Fruit fly (Drosophila melanogaster) whole organism: ENCODE data around the gene CAH1.

ENCODE experiments used
- CG8478 ChIP-seq: fragments of >200 bp; optimal IDR thresholded peaks from 2 replicates; lab custom pipeline; 2018; ENCODE audit warnings: inconsistent platforms
- Dll ChIP-seq: fragments of >200 bp; optimal IDR thresholded peaks from 2 replicates; lab custom pipeline; 2017
- EcR ChIP-seq, 2 experiments: fragments of >200 bp; optimal IDR thresholded peaks; 2 replicates each; lab custom pipeline; 2017; ENCODE audit warnings: missing biosample characterization in 2 of 2, missing genetic modification characterization in 2 of 2, missing genetic modification reagents in 2 of 2
- pan ChIP-seq: fragments of >200 bp; optimal IDR thresholded peaks from 2 replicates; lab custom pipeline; 2017
- psq ChIP-seq: fragments of >200 bp; optimal IDR thresholded peaks from 2 replicates; lab custom pipeline; 2017
- usp ChIP-seq: fragments of >200 bp; optimal IDR thresholded peaks from 2 replicates; lab custom pipeline; 2017; ENCODE audit warnings: missing biosample characterization, missing genetic modification characterization, mixed read lengths

Gene CAH1

dm6 chr2L:13841508-13841907 is 38.1 kb downstream of the CAH1 start, which contains the start of gene CG33307:
Gene CG33307 (minus strand): TSS chr2L:13841520.
- TF ChIP-seq psq (lab: Kevin White, UChicago) = no peak
- no peak for TF ChIP-seq EcR (GFP tag; optimal IDR thresholded peaks at IDR 0.05; lab: Kevin White, UChicago)
- no peak for TF ChIP-seq Dll (lab: Kevin White, UChicago)
- TF ChIP-seq pan (lab: Kevin White, UChicago) = no peak
- no peak for TF ChIP-seq CG8478 (lab: Kevin White, UChicago)
- TF ChIP-seq usp (GFP tag; lab: Kevin White, UChicago) = no peak

- TF ChIP-seq psq (lab: Kevin White, UChicago) (no peak), Dll (lab: Kevin White, UChicago) (no peak), pan (lab: Kevin White, UChicago) (no peak), EcR (GFP tag; optimal IDR thresholded peaks at IDR 0.05; lab: Kevin White, UChicago) (no peak), usp (GFP tag; lab: Kevin White, UChicago) (no peak), CG8478 (lab: Kevin White, UChicago) (no peak)
Measured at dm6 chr2L:13842078-13842477, 38.7 kb downstream of the CAH1 start.

- TF ChIP-seq psq (lab: Kevin White, UChicago) = no peak
- no peak for TF ChIP-seq EcR (GFP tag; optimal IDR thresholded peaks at IDR 0.05; lab: Kevin White, UChicago)
- no peak for TF ChIP-seq Dll (lab: Kevin White, UChicago)
- no peak for TF ChIP-seq CG8478 (lab: Kevin White, UChicago)
- no peak for TF ChIP-seq usp (GFP tag; lab: Kevin White, UChicago)
- no peak for TF ChIP-seq pan (lab: Kevin White, UChicago)
Measured at dm6 chr2L:13842572-13842971, 39.1 kb downstream of the CAH1 start.

- TF ChIP-seq EcR (GFP tag; optimal IDR thresholded peaks at IDR 0.05; lab: Kevin White, UChicago) (no peak), pan (lab: Kevin White, UChicago) (no peak), CG8478 (lab: Kevin White, UChicago) (no peak), Dll (lab: Kevin White, UChicago) (no peak), psq (lab: Kevin White, UChicago) (no peak), usp (GFP tag; lab: Kevin White, UChicago) (no peak)
Measured at dm6 chr2L:13843692-13844284, 40.4 kb downstream of the CAH1 start, which contains the start of gene CG33306. Gene CG33306 (minus strand): TSS chr2L:13843742.

- TF ChIP-seq CG8478 (lab: Kevin White, UChicago) (no peak), EcR (GFP tag; optimal IDR thresholded peaks at IDR 0.05; lab: Kevin White, UChicago) (no peak), pan (lab: Kevin White, UChicago) (no peak), usp (GFP tag; lab: Kevin White, UChicago) (no peak), Dll (lab: Kevin White, UChicago) (no peak), psq (lab: Kevin White, UChicago) (no peak)
Measured at dm6 chr2L:13845178-13845577, 41.8 kb downstream of the CAH1 start, which contains the start of gene CG8997. Gene CG8997 (minus strand): TSS chr2L:13845325.

- TF ChIP-seq CG8478 (lab: Kevin White, UChicago) = no peak
- TF ChIP-seq Dll (lab: Kevin White, UChicago) = no peak
- TF ChIP-seq pan (lab: Kevin White, UChicago) = no peak
- TF ChIP-seq usp (GFP tag; lab: Kevin White, UChicago) = no peak
- no peak for TF ChIP-seq EcR (GFP tag; optimal IDR thresholded peaks at IDR 0.05; lab: Kevin White, UChicago)
- TF ChIP-seq psq (lab: Kevin White, UChicago) = no peak
Measured at dm6 chr2L:13846239-13846802, 42.9 kb downstream of the CAH1 start, which contains the start of gene CG7916. Gene CG7916 (plus strand): TSS chr2L:13846752.

- TF ChIP-seq EcR (GFP tag; optimal IDR thresholded peaks at IDR 0.05; lab: Kevin White, UChicago) = no peak
- no peak for TF ChIP-seq pan (lab: Kevin White, UChicago)
- TF ChIP-seq usp (GFP tag; lab: Kevin White, UChicago) = no peak
- no peak for TF ChIP-seq psq (lab: Kevin White, UChicago)
- no peak for TF ChIP-seq CG8478 (lab: Kevin White, UChicago)
- no peak for TF ChIP-seq Dll (lab: Kevin White, UChicago)
Measured at dm6 chr2L:13847625-13848024, 44.2 kb downstream of the CAH1 start, which contains the start of gene CG7953. Gene CG7953 (plus strand): TSS chr2L:13847925.

dm6 chr2L:13849125-13849524 is 45.7 kb downstream of the CAH1 start, which contains the start of gene CG7968:
Gene CG7968 (plus strand): TSS chr2L:13849400.
- TF ChIP-seq usp (GFP tag; lab: Kevin White, UChicago) = no peak
- TF ChIP-seq psq (lab: Kevin White, UChicago) = no peak
- no peak for TF ChIP-seq Dll (lab: Kevin White, UChicago)
- TF ChIP-seq EcR (GFP tag; optimal IDR thresholded peaks at IDR 0.05; lab: Kevin White, UChicago) = no peak
- TF ChIP-seq pan (lab: Kevin White, UChicago) = no peak
- no peak for TF ChIP-seq CG8478 (lab: Kevin White, UChicago)

- TF ChIP-seq usp (GFP tag; lab: Kevin White, UChicago) (no peak), EcR (GFP tag; optimal IDR thresholded peaks at IDR 0.05; lab: Kevin White, UChicago) (no peak), pan (lab: Kevin White, UChicago) (no peak), psq (lab: Kevin White, UChicago) (no peak), CG8478 (lab: Kevin White, UChicago) (no peak), Dll (lab: Kevin White, UChicago) (no peak)
Measured at dm6 chr2L:13851098-13851497, 47.7 kb downstream of the CAH1 start.
